Fruit fly (Drosophila melanogaster) ovary, adult (tissue): Measurements from ENCODE around the gene Pfdn1.

Source experiments
- CG17801 ChIP-seq: fragments of 200-800 bp; optimal IDR thresholded peaks from 2 replicates; lab custom pipeline; 2019; ENCODE audit warnings: missing biosample characterization, mild to moderate bottlenecking, missing genetic modification characterization, moderate library complexity; ENCODE audit not compliant: partially characterized antibody

The Pfdn1 gene

DNA sequence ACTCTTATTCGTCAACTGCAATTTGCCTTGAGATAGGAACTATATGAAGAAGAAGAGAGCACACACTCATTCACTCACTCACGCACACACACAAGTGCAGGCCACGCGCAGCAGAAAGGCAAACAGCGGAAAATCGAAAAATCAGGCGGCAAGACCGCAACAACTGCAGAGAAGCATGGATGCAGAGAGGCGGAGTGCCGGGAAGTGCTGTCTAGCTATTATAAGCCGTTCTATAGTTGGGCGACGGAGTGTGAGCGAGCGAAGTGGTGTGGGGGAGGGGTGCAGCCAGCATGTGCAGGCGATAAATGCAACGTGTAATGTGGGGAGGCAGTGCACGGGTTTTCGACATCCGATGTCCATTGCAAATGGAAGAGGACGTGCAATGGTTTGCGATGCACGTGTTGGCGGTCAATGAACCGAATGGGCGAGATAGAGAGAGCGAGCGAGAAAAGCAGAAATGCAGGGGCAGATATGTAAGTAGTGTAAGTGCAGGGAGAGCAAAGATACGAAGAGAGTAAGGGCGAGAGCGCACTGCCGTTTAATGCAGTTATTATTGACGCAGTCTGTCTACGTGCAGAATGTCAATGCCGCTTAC, 10.0 kb downstream of the Pfdn1 start:
- TF ChIP-seq CG17801 = peak; percentile 2

dm6 chr2L:6080329-6080728, 11.4 kb downstream of the Pfdn1 start:
- TF ChIP-seq CG17801 = no peak

DNA sequence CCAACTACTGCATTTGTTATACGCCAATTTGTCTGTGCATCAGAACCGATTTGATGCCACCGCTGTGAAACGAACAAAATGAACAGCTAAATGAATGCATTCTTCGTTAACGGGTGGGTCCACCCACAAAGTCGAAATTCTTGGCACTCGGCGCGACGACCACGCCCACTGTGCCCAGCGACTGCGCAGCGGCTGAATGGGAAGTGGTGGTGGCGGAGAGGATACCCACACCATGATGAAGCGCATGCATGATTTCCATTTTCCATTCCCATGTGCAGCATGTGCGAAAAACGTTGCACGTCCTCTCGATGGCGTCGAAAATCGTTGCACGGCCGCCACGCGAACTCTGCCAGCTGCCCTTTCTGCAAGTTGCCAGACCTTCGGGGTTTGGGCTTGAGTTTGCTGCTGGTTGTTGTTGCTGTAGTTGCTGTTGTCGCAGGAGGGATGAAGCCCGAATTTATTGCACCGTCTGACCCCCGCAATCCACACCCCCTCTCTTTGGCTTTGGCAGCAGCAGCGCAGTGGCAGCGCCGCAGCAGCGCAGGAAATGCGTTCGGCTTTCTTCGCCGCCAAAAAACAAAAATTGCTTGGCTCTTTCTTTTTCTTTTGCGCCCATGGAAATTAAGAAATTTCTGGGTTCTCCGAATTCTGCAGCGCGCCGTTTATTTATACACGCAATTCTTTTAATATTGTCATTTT, 12.4 kb downstream of the Pfdn1 start:
- no peak for TF ChIP-seq CG17801

dm6 chr2L:6082157-6082645, 13.3 kb downstream of the Pfdn1 start, which contains the start of gene Kr-h1:
Kr-h1 (plus strand) TSS chr2L:6082603.
- no peak for TF ChIP-seq CG17801

DNA sequence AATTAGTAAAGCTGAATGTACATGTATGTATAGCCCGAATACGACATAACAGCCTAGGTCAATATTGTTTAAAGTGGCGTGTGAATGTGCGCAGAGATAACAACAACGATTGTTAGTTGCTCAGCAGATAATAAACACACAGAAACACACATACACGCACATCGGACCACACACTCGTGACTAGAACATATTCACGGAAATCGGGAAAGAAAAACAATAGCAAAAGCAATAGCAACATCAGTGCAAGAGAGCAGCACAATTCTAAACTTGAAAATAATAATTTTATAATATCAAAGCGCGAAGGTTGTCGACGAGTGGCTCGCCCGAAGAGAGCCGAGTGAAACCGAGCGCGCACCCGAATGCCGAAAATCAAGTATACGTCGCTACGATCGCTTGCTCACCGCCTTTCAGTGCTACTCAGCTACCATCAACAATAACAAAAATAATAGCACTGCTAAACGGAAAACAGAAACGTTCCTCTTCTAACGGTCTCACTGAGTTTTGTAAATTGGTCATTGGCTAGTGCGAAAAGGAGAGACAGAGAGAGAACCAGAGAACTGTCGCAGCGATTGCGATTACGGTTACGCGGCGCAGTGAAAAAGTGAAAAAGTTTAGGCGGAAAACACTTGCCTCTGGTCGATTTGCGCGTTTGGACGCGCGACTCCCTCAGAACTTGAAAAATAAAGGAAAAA, 14.2 kb downstream of the Pfdn1 start:
- TF ChIP-seq CG17801 = peak; percentile 28

- TF ChIP-seq CG17801 = no peak
Measured at dm6 chr2L:6084694-6085093, 15.8 kb downstream of the Pfdn1 start.

- no peak for TF ChIP-seq CG17801
Measured at dm6 chr2L:6085733-6086317, 16.9 kb downstream of the Pfdn1 start.

DNA sequence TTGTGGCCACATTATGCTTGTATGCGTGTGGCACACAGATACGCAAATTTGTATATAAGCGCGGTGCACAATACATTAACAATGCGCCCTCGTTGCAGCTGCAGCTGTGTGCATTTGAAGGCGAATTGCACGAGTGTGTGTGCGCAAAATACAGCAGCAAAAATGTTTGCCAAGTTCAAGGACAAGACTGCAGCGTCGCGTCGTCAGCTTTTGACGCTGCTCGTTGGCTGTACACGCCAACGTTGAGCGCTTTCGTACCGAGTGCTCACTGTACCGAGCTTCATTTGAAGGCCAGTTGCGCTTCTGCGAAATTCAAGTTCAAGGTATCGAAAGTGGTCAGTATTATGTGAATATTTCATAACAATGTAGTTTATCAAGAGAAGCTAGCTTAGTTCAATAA, 17.9 kb downstream of the Pfdn1 start:
- no peak for TF ChIP-seq CG17801

- no peak for TF ChIP-seq CG17801
Measured at dm6 chr2L:6087685-6088084, 18.8 kb downstream of the Pfdn1 start.

- peak; percentile 75 for TF ChIP-seq CG17801
Measured at dm6 chr2L:6088371-6089365, 19.8 kb downstream of the Pfdn1 start.

DNA sequence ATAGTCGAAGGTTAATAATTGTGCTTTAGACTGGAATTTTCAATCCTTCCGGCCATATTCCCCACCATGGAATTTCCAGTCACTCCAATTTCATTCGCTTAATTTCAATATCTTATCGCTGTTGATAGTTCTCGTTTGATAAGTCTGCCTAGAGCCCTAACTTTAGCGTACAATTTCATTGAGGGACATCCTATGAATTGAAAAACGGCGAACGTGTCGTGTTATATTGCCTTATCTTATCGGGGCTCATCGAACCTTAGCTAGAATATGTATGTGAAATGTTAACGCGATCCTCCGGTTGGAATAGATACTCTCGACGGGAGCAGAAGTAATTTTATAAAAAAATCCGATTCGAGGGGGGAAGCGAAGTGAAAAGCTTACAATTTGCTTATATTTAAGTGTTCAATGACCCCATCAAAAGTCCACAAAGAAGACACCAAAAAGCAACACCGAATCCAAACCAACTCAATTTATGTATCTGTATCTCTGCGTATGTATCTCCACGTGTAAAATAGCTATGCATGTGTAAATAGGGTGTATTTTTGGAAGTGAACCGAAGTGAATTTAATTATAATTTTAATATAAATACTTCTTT, 20.8 kb downstream of the Pfdn1 start:
- no peak for TF ChIP-seq CG17801

DNA sequence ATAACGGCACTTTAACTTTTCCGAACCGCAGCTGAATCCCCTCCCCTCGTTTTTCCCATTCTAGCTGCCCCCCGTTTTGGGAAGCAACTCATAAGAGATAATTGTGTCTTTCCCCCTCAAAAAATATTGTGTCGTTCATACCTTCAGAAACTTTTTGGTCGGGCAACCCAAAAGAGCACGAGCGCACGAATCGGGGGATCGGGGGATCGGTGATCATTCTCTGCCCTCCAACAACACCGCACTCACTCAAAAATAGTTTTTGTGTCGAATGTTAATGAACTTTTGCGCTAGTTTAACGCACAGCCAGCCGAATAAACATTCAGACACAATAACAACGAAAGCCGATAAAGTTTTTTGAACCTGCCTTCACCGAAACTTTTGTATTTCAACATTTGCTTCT, 21.5 kb downstream of the Pfdn1 start:
- no peak for TF ChIP-seq CG17801

DNA sequence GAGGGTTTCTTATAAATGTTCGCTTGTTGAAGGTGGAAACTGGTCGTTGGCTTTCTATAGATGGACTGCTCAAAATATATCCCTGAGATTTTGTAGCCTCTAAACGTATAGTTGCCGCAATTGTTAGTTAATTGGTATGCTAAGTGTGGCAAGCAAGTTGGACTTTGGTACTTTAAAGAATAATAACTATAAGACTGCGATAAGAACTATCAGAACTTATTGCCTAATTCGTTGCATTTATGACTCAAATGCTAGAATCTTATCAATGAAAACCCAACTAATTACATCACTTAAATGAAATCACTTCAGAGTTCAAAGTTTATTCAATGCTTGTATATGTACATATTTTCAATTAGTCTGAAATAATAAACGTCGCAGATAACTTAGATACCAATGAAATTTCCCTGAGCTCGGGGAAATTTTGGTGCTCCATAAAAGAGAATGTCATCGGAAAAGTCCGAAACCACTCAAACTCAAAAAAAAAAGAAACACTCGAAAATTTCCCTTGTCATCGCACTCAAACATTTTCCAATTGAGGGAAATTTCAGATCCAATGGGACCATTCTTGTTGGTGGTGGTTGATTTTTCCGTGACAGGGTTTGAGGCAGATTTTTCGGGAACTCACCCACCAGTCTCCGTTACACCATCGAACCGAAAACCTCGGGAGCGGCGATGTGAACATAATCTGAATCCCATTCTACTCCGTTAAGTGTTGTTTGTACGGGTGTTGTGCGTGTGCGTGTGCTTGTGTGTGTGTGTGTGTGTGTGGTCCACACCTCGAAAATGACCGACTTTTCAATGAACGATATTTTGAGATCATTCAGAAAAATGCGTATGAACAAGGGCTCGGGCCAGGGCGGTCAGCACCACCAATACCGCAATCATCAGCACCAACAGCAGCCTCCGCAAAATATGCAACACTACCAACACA, 22.2 kb downstream of the Pfdn1 start, which contains the start of gene CG45075:
CG45075 (plus strand) TSS at position 627 of the 931 bp plus-strand sequence.
- TF ChIP-seq CG17801 = no peak

dm6 chr2L:6092300-6092699, 23.4 kb downstream of the Pfdn1 start:
- TF ChIP-seq CG17801 = no peak
